Worm (Caenorhabditis elegans) whole organism, young adult: ENCODE measurements around the gene B0303.16.
A peak's percentile ranks its signal among the peaks of the same experiment; 100 is the strongest.

ENCODE experiments used
- B0261.1 ChIP-seq: sonication (generic microtip); optimal IDR thresholded peaks from 2 replicates; lab custom pipeline; 2016; ENCODE audit warnings: mild to moderate bottlenecking, missing genetic modification characterization, moderate library complexity, missing compliant biosample characterization
- B0336.3 ChIP-seq: fragments of 200-800 bp; sonication (Bioruptor generic); IDR thresholded peaks from 2 replicates; pipeline ENCODE4 v1.3.6; 2022; ENCODE audit warnings: missing genetic modification characterization, missing compliant biosample characterization
- C06A6.2 ChIP-seq: fragments of 200-800 bp; sonication (Bioruptor generic); conservative IDR thresholded peaks from 2 replicates; pipeline ENCODE4 v1.3.6; 2022; ENCODE audit warnings: missing genetic modification characterization, missing compliant biosample characterization
- F22D6.2 ChIP-seq: sonication (generic microtip); optimal IDR thresholded peaks from 2 replicates; lab custom pipeline; 2016; ENCODE audit warnings: mild to moderate bottlenecking, missing genetic modification characterization, missing compliant biosample characterization
- F39B2.1 ChIP-seq: fragments of 200-800 bp; sonication (Bioruptor generic); IDR thresholded peaks from 2 replicates; pipeline ENCODE4 v1.3.6; 2022; ENCODE audit warnings: missing genetic modification reagents, missing genetic modification characterization, missing compliant biosample characterization
- K11D2.4 ChIP-seq: fragments of 200-800 bp; sonication (Bioruptor generic); IDR thresholded peaks from 2 replicates; pipeline ENCODE4 v1.3.6; 2022; ENCODE audit warnings: missing genetic modification reagents, missing genetic modification characterization, missing compliant biosample characterization
- K12H6.12 ChIP-seq: fragments of 200-800 bp; sonication (Bioruptor generic); optimal IDR thresholded peaks from 2 replicates; lab custom pipeline; 2018; ENCODE audit warnings: mild to moderate bottlenecking, missing genetic modification characterization, missing compliant biosample characterization
- Y95B8A.8 ChIP-seq: fragments of 200-800 bp; sonication (Bioruptor generic); IDR thresholded peaks from 2 replicates; pipeline ENCODE4 v1.3.6; 2022; ENCODE audit warnings: missing genetic modification reagents, missing genetic modification characterization, missing compliant biosample characterization
- ZK185.1 ChIP-seq: sonication (generic microtip); optimal IDR thresholded peaks from 2 replicates; lab custom pipeline; 2016; ENCODE audit warnings: mild to moderate bottlenecking, missing genetic modification characterization, missing compliant biosample characterization; ENCODE audit not compliant: poor library complexity, severe bottlenecking
- atf-7 ChIP-seq: sonication (generic microtip); optimal IDR thresholded peaks from 2 replicates; lab custom pipeline; 2017; ENCODE audit warnings: mild to moderate bottlenecking, missing genetic modification characterization, missing compliant biosample characterization
- attf-5 ChIP-seq: fragments of 200-800 bp; sonication (Bioruptor generic); optimal IDR thresholded peaks from 2 replicates; lab custom pipeline; 2018; ENCODE audit warnings: mild to moderate bottlenecking, missing genetic modification characterization, missing compliant biosample characterization
- bed-1 ChIP-seq: fragments of 200-800 bp; sonication (Bioruptor generic); IDR thresholded peaks from 2 replicates; pipeline ENCODE4 v1.3.6; 2022; ENCODE audit warnings: missing genetic modification reagents, missing genetic modification characterization, missing compliant biosample characterization
- bed-2 ChIP-seq: fragments of 200-800 bp; sonication (Bioruptor generic); IDR thresholded peaks from 2 replicates; pipeline ENCODE4 v1.3.6; 2022; ENCODE audit warnings: missing genetic modification reagents, missing genetic modification characterization, missing compliant biosample characterization
- cebp-1 ChIP-seq, 2 experiments: fragments of 200-800 bp in 1 of 2; sonication (Bioruptor generic) in 1 of 2; sonication (generic microtip) in 1 of 2; IDR thresholded peaks in 1 of 2; optimal IDR thresholded peaks in 1 of 2; 2 replicates each; pipeline versions ENCODE4 v1.3.6 to Lab custom; 2017 to 2022; ENCODE audit warnings: missing compliant biosample characterization in 2 of 2, missing genetic modification characterization in 2 of 2, mild to moderate bottlenecking in 1 of 2, missing genetic modification reagents in 1 of 2, moderate library complexity in 1 of 2
- cebp-2 ChIP-seq: fragments of 200-800 bp; sonication (Bioruptor generic); IDR thresholded peaks from 2 replicates; pipeline ENCODE4 v1.3.6; 2022; ENCODE audit warnings: missing genetic modification characterization, missing compliant biosample characterization
- ceh-100 ChIP-seq: fragments of 200-800 bp; sonication (Bioruptor generic); IDR thresholded peaks from 2 replicates; pipeline ENCODE4 v1.3.6; 2022; ENCODE audit warnings: missing genetic modification reagents, missing genetic modification characterization, missing compliant biosample characterization
- ceh-40 ChIP-seq: fragments of 200-800 bp; sonication (Bioruptor generic); IDR thresholded peaks from 2 replicates; pipeline ENCODE4 v1.3.6; 2022; ENCODE audit warnings: missing genetic modification characterization, missing compliant biosample characterization
- ceh-58 ChIP-seq: fragments of 200-800 bp; sonication (Bioruptor generic); IDR thresholded peaks from 2 replicates; pipeline ENCODE4 v1.3.6; 2022; ENCODE audit warnings: missing genetic modification characterization, missing compliant biosample characterization
- chd-7 ChIP-seq: sonication (generic microtip); optimal IDR thresholded peaks from 2 replicates; lab custom pipeline; 2016; ENCODE audit warnings: mild to moderate bottlenecking, missing genetic modification characterization, moderate library complexity, missing compliant biosample characterization
- die-1 ChIP-seq: sonication (generic microtip); optimal IDR thresholded peaks from 2 replicates; lab custom pipeline; 2016; ENCODE audit warnings: missing genotype, mild to moderate bottlenecking, missing genetic modification characterization, missing compliant biosample characterization
- efl-1 ChIP-seq: fragments of 150-350 bp; optimal IDR thresholded peaks from 2 replicates; lab custom pipeline; 2014; ENCODE audit warnings: missing biosample characterization, missing genetic modification reagents, missing genetic modification characterization
- egl-18 ChIP-seq: fragments of 200-800 bp; sonication (Bioruptor generic); IDR thresholded peaks from 2 replicates; pipeline ENCODE4 v1.3.6; 2022; ENCODE audit warnings: missing genetic modification reagents, missing genetic modification characterization, missing compliant biosample characterization
- egl-44 ChIP-seq: fragments of 200-800 bp; sonication (Bioruptor generic); IDR thresholded peaks from 2 replicates; pipeline ENCODE4 v1.3.6; 2022; ENCODE audit warnings: missing genetic modification reagents, missing genetic modification characterization, missing compliant biosample characterization
- egrh-3 ChIP-seq: fragments of 200-800 bp; sonication (Bioruptor generic); IDR thresholded peaks from 2 replicates; pipeline ENCODE4 v1.3.6; 2022; ENCODE audit warnings: missing genetic modification reagents, missing genetic modification characterization, missing compliant biosample characterization
- ets-4 ChIP-seq: fragments of 200-800 bp; sonication (Bioruptor generic); optimal IDR thresholded peaks from 2 replicates; lab custom pipeline; 2018; ENCODE audit warnings: mild to moderate bottlenecking, missing genetic modification characterization, missing compliant biosample characterization
- fkh-3 ChIP-seq: sonication (generic microtip); optimal IDR thresholded peaks from 2 replicates; lab custom pipeline; 2016; ENCODE audit warnings: mild to moderate bottlenecking, missing genetic modification characterization, missing compliant biosample characterization
- hmg-1.2 ChIP-seq: fragments of 200-800 bp; sonication (Bioruptor generic); IDR thresholded peaks from 2 replicates; pipeline ENCODE4 v1.3.6; 2022; ENCODE audit warnings: missing genetic modification reagents, missing genetic modification characterization, missing compliant biosample characterization
- hsf-1 ChIP-seq: fragments of 200-800 bp; sonication (Bioruptor generic); IDR thresholded peaks from 2 replicates; pipeline ENCODE4 v1.3.6; 2022; ENCODE audit warnings: missing genetic modification reagents, missing genetic modification characterization, missing compliant biosample characterization
- let-526 ChIP-seq: fragments of 200-800 bp; sonication (Bioruptor generic); IDR thresholded peaks from 2 replicates; pipeline ENCODE4 v1.3.6; 2022; ENCODE audit warnings: missing genetic modification reagents, missing genetic modification characterization, missing compliant biosample characterization
- let-607 ChIP-seq, 2 experiments: fragments of 200-800 bp in 1 of 2; sonication (Bioruptor generic) in 1 of 2; sonication (generic microtip) in 1 of 2; optimal IDR thresholded peaks; 2 replicates each; lab custom pipeline; 2016 to 2018; ENCODE audit warnings: mild to moderate bottlenecking in 2 of 2, missing compliant biosample characterization in 2 of 2, missing genetic modification characterization in 2 of 2, moderate library complexity in 2 of 2, missing genotype in 1 of 2
- lin-40 ChIP-seq: sonication (generic microtip); optimal IDR thresholded peaks from 2 replicates; lab custom pipeline; 2016; ENCODE audit warnings: missing genetic modification characterization, mild to moderate bottlenecking, missing compliant biosample characterization, missing genotype, missing genetic modification reagents
- lin-54 ChIP-seq: fragments of 200-800 bp; sonication (Bioruptor generic); optimal IDR thresholded peaks from 2 replicates; lab custom pipeline; 2018; ENCODE audit warnings: mild to moderate bottlenecking, missing genetic modification characterization, missing compliant biosample characterization
- madf-8 ChIP-seq: fragments of 200-800 bp; sonication (Bioruptor generic); conservative IDR thresholded peaks from 2 replicates; pipeline ENCODE4 v1.3.6; 2022; ENCODE audit warnings: missing genetic modification reagents, missing genetic modification characterization, missing compliant biosample characterization
- mcd-1 ChIP-seq: fragments of 200-800 bp; sonication (Bioruptor generic); IDR thresholded peaks from 2 replicates; pipeline ENCODE4 v1.3.6; 2022; ENCODE audit warnings: missing genetic modification reagents, missing genetic modification characterization, missing compliant biosample characterization
- nfyb-1 ChIP-seq: fragments of 200-800 bp; sonication (Bioruptor generic); IDR thresholded peaks from 2 replicates; pipeline ENCODE4 v1.3.6; 2022; ENCODE audit warnings: missing genetic modification reagents, missing genetic modification characterization, missing compliant biosample characterization
- nhr-179 ChIP-seq: sonication (generic microtip); optimal IDR thresholded peaks from 2 replicates; lab custom pipeline; 2016; ENCODE audit warnings: mild to moderate bottlenecking, missing genetic modification characterization, missing compliant biosample characterization
- nhr-27 ChIP-seq: fragments of 200-800 bp; sonication (Bioruptor generic); optimal IDR thresholded peaks from 2 replicates; lab custom pipeline; 2018; ENCODE audit warnings: mild to moderate bottlenecking, missing genetic modification characterization, moderate library complexity, missing compliant biosample characterization
- nhr-80 ChIP-seq: sonication (generic microtip); optimal IDR thresholded peaks from 2 replicates; lab custom pipeline; 2016; ENCODE audit warnings: missing genetic modification characterization, missing compliant biosample characterization
- pbrm-1 ChIP-seq: fragments of 200-800 bp; sonication (Bioruptor generic); IDR thresholded peaks from 2 replicates; pipeline ENCODE4 v1.3.6; 2022; ENCODE audit warnings: missing genetic modification reagents, missing genetic modification characterization, missing compliant biosample characterization
- pha-4 ChIP-seq: fragments of 150-350 bp; sonication (generic microtip); optimal IDR thresholded peaks from 2 replicates; lab custom pipeline; 2014; ENCODE audit warnings: missing biosample characterization, missing genetic modification reagents, missing genetic modification characterization
- tbx-9 ChIP-seq: sonication (generic microtip); optimal IDR thresholded peaks from 2 replicates; lab custom pipeline; 2016; ENCODE audit warnings: borderline replicate concordance, missing genetic modification characterization, inconsistent platforms, missing compliant biosample characterization
- tlf-1 ChIP-seq: fragments of 200-800 bp; sonication (Bioruptor generic); optimal IDR thresholded peaks from 2 replicates; lab custom pipeline; 2018; ENCODE audit warnings: mild to moderate bottlenecking, missing genetic modification characterization, missing compliant biosample characterization
- unc-130 ChIP-seq: sonication (generic microtip); optimal IDR thresholded peaks from 2 replicates; lab custom pipeline; 2016; ENCODE audit warnings: missing genetic modification reagents, missing genetic modification characterization, missing compliant biosample characterization
- zfh-2 ChIP-seq: fragments of 200-800 bp; sonication (Bioruptor generic); conservative IDR thresholded peaks from 2 replicates; pipeline ENCODE4 v1.3.6; 2022; ENCODE audit warnings: missing genetic modification reagents, missing genetic modification characterization, missing compliant biosample characterization
- zim-3 ChIP-seq: sonication (generic microtip); optimal IDR thresholded peaks from 2 replicates; lab custom pipeline; 2017; ENCODE audit warnings: mild to moderate bottlenecking, missing genetic modification characterization, moderate library complexity, missing compliant biosample characterization
- ztf-22 ChIP-seq: fragments of 200-800 bp; sonication (Bioruptor generic); optimal IDR thresholded peaks from 2 replicates; lab custom pipeline; 2018; ENCODE audit warnings: mild to moderate bottlenecking, missing genetic modification characterization, moderate library complexity, missing compliant biosample characterization
- ztf-26 ChIP-seq: sonication (generic microtip); optimal IDR thresholded peaks from 2 replicates; lab custom pipeline; 2017; ENCODE audit warnings: missing genetic modification characterization, missing compliant biosample characterization
- ztf-28 ChIP-seq: fragments of 200-800 bp; sonication (Bioruptor generic); IDR thresholded peaks from 2 replicates; pipeline ENCODE4 v1.3.6; 2022; ENCODE audit warnings: missing genetic modification reagents, missing genetic modification characterization, missing compliant biosample characterization
- ztf-3 ChIP-seq: fragments of 200-800 bp; sonication (Bioruptor generic); optimal IDR thresholded peaks from 2 replicates; lab custom pipeline; 2018; ENCODE audit warnings: mild to moderate bottlenecking, missing genetic modification characterization, missing compliant biosample characterization

Gene B0303.16

ce11 chrIII:8658367-8658761, 46.5 kb upstream of the B0303.16 start (continued):
- TF ChIP-seq hsf-1 (GFP tag; lab: Robert Waterston, UW) (peak; percentile 91), fkh-3 (no peak), B0336.3 (GFP tag; lab: Robert Waterston, UW) (peak; percentile 91), efl-1 (GFP tag; lab: Kevin White, UChicago) (no peak), mcd-1 (GFP tag; lab: Robert Waterston, UW) (peak; percentile 46; the same call in 1 of the 2 replicates), F39B2.1 (GFP tag; lab: Robert Waterston, UW) (no peak), ZK185.1 (tag; lab: Kevin White, UChicago) (peak; percentile 39), let-607 (tag; optimal IDR thresholded peaks at IDR 0.05; lab: Kevin White, UChicago) (peak in 1 of 2 experiments; percentile 85), ceh-40 (GFP tag; lab: Robert Waterston, UW) (no peak), ceh-58 (no peak), egl-44 (no peak), unc-130 (no peak), K11D2.4 (GFP tag; lab: Robert Waterston, UW) (peak; percentile 74), let-526 (peak; percentile 53; the same call in 1 of the 2 replicates), egrh-3 (0 out of 2 replicates have a peak, but pooled peaks have one; percentile 8), tbx-9 (tag; lab: Kevin White, UChicago) (no peak), ztf-28 (GFP tag; lab: Robert Waterston, UW) (no peak), chd-7 (peak; percentile 88), C06A6.2 (GFP tag; lab: Robert Waterston, UW) (peak; percentile 64; the same call in 1 of the 2 replicates), bed-1 (GFP tag; lab: Robert Waterston, UW) (0 out of 2 replicates have a peak, but pooled peaks have one; percentile 79), zim-3 (no peak), ztf-22 (GFP tag; lab: Kevin White, UChicago) (peak; percentile 64), nhr-179 (tag; lab: Kevin White, UChicago) (no peak), F22D6.2 (tag; lab: Kevin White, UChicago) (peak; percentile 80), pbrm-1 (GFP tag; lab: Robert Waterston, UW) (peak; percentile 47; the same call in 1 of the 2 replicates), nhr-27 (tag; lab: Kevin White, UChicago) (no peak), lin-40 (tag; lab: Kevin White, UChicago) (peak; percentile 91), ets-4 (GFP tag; lab: Kevin White, UChicago) (no peak), atf-7 (tag; lab: Kevin White, UChicago) (peak; percentile 77), ceh-100 (GFP tag; lab: Robert Waterston, UW) (no peak), pha-4 (tag; lab: Kevin White, UChicago) (no peak), die-1 (tag; lab: Kevin White, UChicago) (peak; percentile 52), B0261.1 (peak; percentile 9), nfyb-1 (GFP tag; lab: Robert Waterston, UW) (peak; percentile 72; the same call in 1 of the 2 replicates), hmg-1.2 (peak; percentile 58), cebp-1 (GFP tag; IDR thresholded peaks at IDR 0.05; lab: Robert Waterston, UW) (no peak), cebp-1 (tag; optimal IDR thresholded peaks at IDR 0.05; lab: Kevin White, UChicago) (peak; percentile 81), lin-54 (GFP tag; lab: Kevin White, UChicago) (peak; percentile 24), Y95B8A.8 (no peak), egl-18 (GFP tag; lab: Robert Waterston, UW) (no peak), bed-2 (GFP tag; lab: Robert Waterston, UW) (no peak), nhr-80 (tag; lab: Kevin White, UChicago) (peak; percentile 81), zfh-2 (GFP tag; lab: Robert Waterston, UW) (no peak), K12H6.12 (peak; percentile 96), attf-5 (peak; percentile 72), ztf-3 (peak; percentile 5), ztf-26 (peak; percentile 93), cebp-2 (GFP tag; lab: Robert Waterston, UW) (no peak), tlf-1 (GFP tag; lab: Kevin White, UChicago) (peak; percentile 86), madf-8 (GFP tag; lab: Robert Waterston, UW) (no peak)
